Fruit fly (Drosophila melanogaster) whole organism, wandering third instar larva: Measurements from ENCODE around the gene CG16956.

Experiments used
- CrebA ChIP-seq: fragments of 200-800 bp; sonication (Bioruptor generic); optimal IDR thresholded peaks from 2 replicates; lab custom pipeline; 2016; ENCODE audit warnings: missing biosample characterization, mild to moderate bottlenecking, missing genetic modification characterization, borderline replicate concordance
- HLH106 ChIP-seq: fragments of 200-800 bp; optimal IDR thresholded peaks from 3 replicates; lab custom pipeline; 2019; ENCODE audit warnings: missing biosample characterization, mild to moderate bottlenecking, missing genetic modification characterization, moderate library complexity
- N ChIP-seq: fragments of >200 bp; optimal IDR thresholded peaks from 2 replicates; lab custom pipeline; 2018; ENCODE audit warnings: missing biosample characterization, missing external identifiers, missing genetic modification characterization
- dmrt93B ChIP-seq: fragments of 200-800 bp; sonication (Bioruptor generic); optimal IDR thresholded peaks from 2 replicates; lab custom pipeline; 2018; ENCODE audit warnings: missing biosample characterization, mild to moderate bottlenecking, missing genetic modification characterization
- dsf ChIP-seq: sonication (Bioruptor generic); optimal IDR thresholded peaks from 2 replicates; lab custom pipeline; 2016; ENCODE audit warnings: missing biosample characterization, missing genetic modification characterization, borderline replicate concordance
- h ChIP-seq: fragments of 200-800 bp; sonication (Bioruptor generic); optimal IDR thresholded peaks from 3 replicates; lab custom pipeline; 2016; ENCODE audit warnings: missing biosample characterization, mild to moderate bottlenecking, missing genetic modification characterization
- jim ChIP-seq: fragments of 175-275, 200-325 bp; sonication (Bioruptor generic); optimal IDR thresholded peaks from 2 replicates; lab custom pipeline; 2016; ENCODE audit warnings: missing biosample characterization, mild to moderate bottlenecking, missing genetic modification characterization
- psq ChIP-seq: fragments of 200-800 bp; sonication (Bioruptor generic); optimal IDR thresholded peaks from 3 replicates; lab custom pipeline; 2017; ENCODE audit warnings: missing biosample characterization, mild to moderate bottlenecking, missing genetic modification characterization, moderate library complexity
- rgr ChIP-seq: fragments of 200-800 bp; sonication (Bioruptor generic); optimal IDR thresholded peaks from 3 replicates; lab custom pipeline; 2016; ENCODE audit warnings: missing biosample characterization, mild to moderate bottlenecking, missing genetic modification characterization
- woc ChIP-seq: sonication (Bioruptor generic); optimal IDR thresholded peaks from 2 replicates; lab custom pipeline; 2016; ENCODE audit warnings: missing biosample characterization, mild to moderate bottlenecking, missing genetic modification characterization

dm6 chr2L:13414525-13415481 is at the start of gene CG16956, which contains the start of the genes CG42784 and CG43850:
- TF ChIP-seq CrebA (GFP tag; lab: Kevin White, UChicago): no peak
- no peak for TF ChIP-seq dmrt93B (GFP tag; lab: Kevin White, UChicago)
- no peak for TF ChIP-seq jim (GFP tag; lab: Kevin White, UChicago)
- TF ChIP-seq psq: no peak
- TF ChIP-seq woc (GFP tag; lab: Kevin White, UChicago): no peak
- TF ChIP-seq h: no peak
- no peak for TF ChIP-seq N (GFP tag; lab: Kevin White, UChicago)
- no peak for TF ChIP-seq dsf (GFP tag; lab: Kevin White, UChicago)
- TF ChIP-seq rgr (GFP tag; lab: Kevin White, UChicago): no peak
- TF ChIP-seq HLH106: no peak
